Worm (Caenorhabditis elegans) whole organism, early embryonic: ENCODE results near the gene nyn-3.

Source experiments
- B0310.2 ChIP-seq: sonication (generic microtip); optimal IDR thresholded peaks from 2 replicates; lab custom pipeline; 2016; ENCODE audit warnings: mild to moderate bottlenecking, missing genetic modification characterization, missing compliant biosample characterization
- F13C5.2 ChIP-seq: sonication (generic microtip); optimal IDR thresholded peaks from 2 replicates; lab custom pipeline; 2017; ENCODE audit warnings: mild to moderate bottlenecking, missing genetic modification characterization, inconsistent platforms, missing compliant biosample characterization
- aly-1 ChIP-seq: sonication (generic microtip); optimal IDR thresholded peaks from 2 replicates; lab custom pipeline; 2016; ENCODE audit warnings: missing genetic modification characterization, missing compliant biosample characterization
- ama-1 ChIP-seq: fragments of 150-350 bp; optimal IDR thresholded peaks from 2 replicates; lab custom pipeline; 2014
- ceh-13 ChIP-seq: fragments of 200-800 bp; sonication (Bioruptor generic); optimal IDR thresholded peaks from 2 replicates; lab custom pipeline; 2018; ENCODE audit warnings: mild to moderate bottlenecking, missing genetic modification characterization, missing compliant biosample characterization
- ceh-36 ChIP-seq: sonication (generic microtip); optimal IDR thresholded peaks from 2 replicates; lab custom pipeline; 2016; ENCODE audit warnings: missing genetic modification characterization, inconsistent platforms, missing compliant biosample characterization
- ets-7 ChIP-seq: sonication (generic microtip); optimal IDR thresholded peaks from 2 replicates; lab custom pipeline; 2016; ENCODE audit warnings: missing genotype, missing genetic modification characterization, missing compliant biosample characterization
- flt-1 ChIP-seq: fragments of 200-800 bp; sonication (Bioruptor generic); IDR thresholded peaks from 2 replicates; pipeline ENCODE4 v1.3.6; 2022; ENCODE audit warnings: missing genetic modification characterization, missing compliant biosample characterization
- hmbx-1 ChIP-seq: sonication (generic microtip); optimal IDR thresholded peaks from 2 replicates; lab custom pipeline; 2016; ENCODE audit warnings: mild to moderate bottlenecking, missing genetic modification characterization, missing compliant biosample characterization
- hmg-4 ChIP-seq: fragments of 200-800 bp; sonication (Bioruptor generic); optimal IDR thresholded peaks from 2 replicates; lab custom pipeline; 2018; ENCODE audit warnings: mild to moderate bottlenecking, missing genetic modification characterization, missing compliant biosample characterization
- hnd-1 ChIP-seq: sonication (generic microtip); optimal IDR thresholded peaks from 2 replicates; lab custom pipeline; 2016; ENCODE audit warnings: missing genetic modification characterization, missing compliant biosample characterization
- pes-1 ChIP-seq: fragments of 200-800 bp; sonication (Bioruptor generic); IDR thresholded peaks from 2 replicates; pipeline ENCODE4 v1.3.6; 2022; ENCODE audit warnings: missing genetic modification reagents, missing genetic modification characterization, missing compliant biosample characterization
- scrt-1 ChIP-seq: fragments of 200-800 bp; sonication (Bioruptor generic); IDR thresholded peaks from 2 replicates; pipeline ENCODE4 v1.3.6; 2022; ENCODE audit warnings: missing genetic modification characterization, missing compliant biosample characterization
- sea-1 ChIP-seq: fragments of 200-800 bp; sonication (Bioruptor generic); conservative IDR thresholded peaks from 2 replicates; pipeline ENCODE4 v1.3.6; 2022; ENCODE audit warnings: missing genetic modification characterization, missing compliant biosample characterization
- tbx-11 ChIP-seq: fragments of 200-800 bp; sonication (Bioruptor generic); IDR thresholded peaks from 2 replicates; pipeline ENCODE4 v1.3.6; 2022; ENCODE audit warnings: missing genetic modification characterization, missing compliant biosample characterization
- tbx-37 ChIP-seq: fragments of 200-800 bp; sonication (Bioruptor generic); conservative IDR thresholded peaks from 2 replicates; pipeline ENCODE4 v1.3.6; 2022; ENCODE audit warnings: missing genetic modification reagents, missing genetic modification characterization, missing compliant biosample characterization
- tra-4 ChIP-seq: sonication (generic microtip); optimal IDR thresholded peaks from 2 replicates; lab custom pipeline; 2017; ENCODE audit warnings: missing genetic modification characterization, missing compliant biosample characterization

Gene nyn-3

ce11 chrII:6281903-6282302 is 10.5 kb downstream of the nyn-3 start:
- TF ChIP-seq scrt-1, result no peak
- TF ChIP-seq aly-1 (tag; lab: Kevin White, UChicago), result no peak
- no peak for TF ChIP-seq flt-1 (GFP tag; lab: Robert Waterston, UW)
- TF ChIP-seq ama-1, result no peak
- TF ChIP-seq hnd-1 (tag; lab: Kevin White, UChicago), result no peak
- no peak for TF ChIP-seq tbx-11 (GFP tag; lab: Robert Waterston, UW)
- no peak for TF ChIP-seq ceh-13 (GFP tag; lab: Kevin White, UChicago)
- TF ChIP-seq F13C5.2 (tag; lab: Kevin White, UChicago), result no peak
- TF ChIP-seq tbx-37, result no peak
- no peak for TF ChIP-seq pes-1 (GFP tag; lab: Robert Waterston, UW)
- no peak for TF ChIP-seq B0310.2 (tag; lab: Kevin White, UChicago)
- no peak for TF ChIP-seq tra-4 (tag; lab: Kevin White, UChicago)
- TF ChIP-seq sea-1, result no peak
- TF ChIP-seq ets-7 (tag; lab: Kevin White, UChicago), result no peak
- TF ChIP-seq hmbx-1 (tag; lab: Kevin White, UChicago), result no peak

DNA sequence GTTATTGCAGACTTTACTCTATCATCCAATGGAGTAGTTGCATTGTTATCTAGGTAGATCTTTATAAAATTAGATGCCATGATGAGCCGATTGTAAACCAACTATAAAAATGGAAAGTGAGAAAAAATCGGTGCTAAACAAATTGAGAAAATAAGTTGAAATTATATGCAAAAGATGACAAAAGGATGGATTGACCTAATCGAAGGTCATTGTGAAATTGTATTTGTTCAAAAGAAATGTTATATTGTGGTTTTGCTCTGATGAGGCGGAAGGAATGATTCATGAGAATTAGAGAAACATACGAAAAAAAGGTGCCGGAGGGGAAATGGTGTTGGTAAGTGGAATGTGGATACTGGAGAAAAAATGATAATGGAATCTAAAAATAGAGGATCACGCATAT is 11.4 kb downstream of the nyn-3 start, which contains the start of gene scly-1:
Gene scly-1, minus strand, starts transcription at position 101 of the 400 bp plus-strand sequence.
- no peak for TF ChIP-seq hnd-1 (tag; lab: Kevin White, UChicago)

DNA sequence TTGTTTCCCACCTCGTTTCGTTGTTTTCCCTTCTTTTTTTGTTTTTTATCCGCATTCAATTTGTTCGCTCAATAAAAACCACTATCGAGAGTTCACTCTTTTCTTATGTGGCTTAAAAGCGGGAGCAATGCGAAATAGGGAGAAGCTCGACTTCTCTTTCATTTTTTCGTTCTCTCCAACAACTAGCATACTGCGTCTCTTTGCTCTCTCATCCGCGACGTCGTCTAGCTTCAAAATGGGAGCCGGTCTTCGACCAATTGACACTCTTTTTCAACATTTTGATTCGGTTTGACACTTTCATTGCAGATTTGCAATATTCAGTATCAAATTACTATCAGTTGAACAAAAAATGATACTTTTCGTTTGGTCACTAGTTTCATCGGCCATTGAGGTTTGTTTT is 18.5 kb downstream of the nyn-3 start, which contains the start of gene bpl-1:
Gene bpl-1, plus strand, starts transcription at position 301 of the 400 bp plus-strand sequence.
- TF ChIP-seq hmg-4 (GFP tag; lab: Kevin White, UChicago), result no peak
- TF ChIP-seq tra-4 (tag; lab: Kevin White, UChicago), result no peak
- no peak for TF ChIP-seq pes-1 (GFP tag; lab: Robert Waterston, UW)
- no peak for TF ChIP-seq ets-7 (tag; lab: Kevin White, UChicago)

- 0 out of 2 replicates have a peak, but pooled peaks have one; percentile 23 for TF ChIP-seq tbx-11 (GFP tag; lab: Robert Waterston, UW)
- no peak for TF ChIP-seq aly-1 (tag; lab: Kevin White, UChicago)
- peak; percentile 28 for TF ChIP-seq F13C5.2 (tag; lab: Kevin White, UChicago)
- peak; percentile 47 for TF ChIP-seq ceh-36
- TF ChIP-seq scrt-1, result peak; percentile 73; the same call in 1 of the 2 replicates
- TF ChIP-seq pes-1 (GFP tag; lab: Robert Waterston, UW), result no peak; the same call in 1 of the 2 replicates
- peak; percentile 51; the same call in 1 of the 2 replicates for TF ChIP-seq tbx-37
- TF ChIP-seq flt-1 (GFP tag; lab: Robert Waterston, UW), result peak; percentile 23; the same call in 1 of the 2 replicates
- TF ChIP-seq ceh-13 (GFP tag; lab: Kevin White, UChicago), result no peak
These were observed 22.5 kb downstream of the nyn-3 start, which contains the start of gene F13H8.2 for ce11 chrII:6269805-6270414. TSS of gene F13H8.2 (plus strand) at chrII:6270364.

DNA sequence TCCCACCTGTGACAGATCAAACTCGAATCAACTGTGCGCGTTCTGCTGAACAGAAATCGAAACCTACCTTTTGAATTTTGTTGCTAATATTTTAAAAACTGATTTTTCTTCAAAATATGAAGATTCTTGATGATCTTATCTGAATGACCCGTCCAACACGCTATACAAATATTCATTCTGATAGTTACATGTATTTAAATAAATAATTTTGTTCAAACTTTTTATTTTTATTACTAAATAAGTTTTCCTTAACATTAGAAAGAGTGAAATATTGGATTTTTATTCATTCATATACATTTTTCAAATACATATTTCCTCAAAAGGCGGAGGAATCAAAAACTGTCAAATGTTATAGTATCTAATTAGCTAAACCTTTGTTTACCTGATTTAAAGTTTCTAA is 24.4 kb downstream of the nyn-3 start, which contains the start of gene F13H8.8:
Gene F13H8.8, minus strand, starts transcription at position 101 of the 400 bp plus-strand sequence.
- TF ChIP-seq tbx-37, result no peak
- TF ChIP-seq pes-1 (GFP tag; lab: Robert Waterston, UW), result no peak
- no peak for TF ChIP-seq F13C5.2 (tag; lab: Kevin White, UChicago)
- no peak for TF ChIP-seq hmg-4 (GFP tag; lab: Kevin White, UChicago)
- TF ChIP-seq ets-7 (tag; lab: Kevin White, UChicago), result no peak
- no peak for TF ChIP-seq ceh-13 (GFP tag; lab: Kevin White, UChicago)

ce11 chrII:6263685-6264084 is 28.7 kb downstream of the nyn-3 start, which contains the start of gene F13H8.3:
TSS of gene F13H8.3 (plus strand) at chrII:6263985.
- TF ChIP-seq hnd-1 (tag; lab: Kevin White, UChicago), result no peak
- TF ChIP-seq ceh-13 (GFP tag; lab: Kevin White, UChicago), result no peak
- TF ChIP-seq B0310.2 (tag; lab: Kevin White, UChicago), result no peak
- no peak for TF ChIP-seq pes-1 (GFP tag; lab: Robert Waterston, UW)
- TF ChIP-seq tbx-37, result no peak
- no peak for TF ChIP-seq tra-4 (tag; lab: Kevin White, UChicago)

- TF ChIP-seq ceh-36 (no peak), tra-4 (tag; lab: Kevin White, UChicago) (no peak), hnd-1 (tag; lab: Kevin White, UChicago) (no peak)
These were observed 30.2 kb downstream of the nyn-3 start, which contains the start of gene F13H8.12 for ce11 chrII:6262222-6262621. TSS of gene F13H8.12 (plus strand) at chrII:6262522.

DNA sequence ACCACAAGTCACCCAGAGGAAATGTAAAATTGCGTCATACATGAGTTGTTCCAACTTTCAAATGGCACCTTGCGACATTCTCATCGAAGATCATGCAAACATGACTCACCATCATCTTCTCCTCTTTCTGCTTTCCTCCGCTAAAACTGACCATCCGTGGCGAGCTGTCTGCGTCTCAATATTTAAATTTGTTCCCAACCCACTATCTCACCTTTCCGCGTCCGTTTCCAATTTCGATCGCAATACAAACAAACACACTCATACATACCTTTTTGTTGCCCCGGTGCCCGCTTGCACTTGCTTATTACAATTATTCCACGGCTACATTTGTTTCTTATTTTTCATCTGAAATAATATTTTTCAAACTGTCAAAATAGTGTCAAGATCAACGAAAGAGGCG is 31.7 kb downstream of the nyn-3 start, which contains the start of gene nmgp-1:
Gene nmgp-1, plus strand, starts transcription at position 174 of the 400 bp plus-strand sequence.
- TF ChIP-seq ceh-13 (GFP tag; lab: Kevin White, UChicago), result no peak
- TF ChIP-seq hmbx-1 (tag; lab: Kevin White, UChicago), result no peak
- no peak for TF ChIP-seq B0310.2 (tag; lab: Kevin White, UChicago)
- no peak for TF ChIP-seq hnd-1 (tag; lab: Kevin White, UChicago)
- no peak for TF ChIP-seq ets-7 (tag; lab: Kevin White, UChicago)
- no peak for TF ChIP-seq pes-1 (GFP tag; lab: Robert Waterston, UW)
- TF ChIP-seq flt-1 (GFP tag; lab: Robert Waterston, UW), result no peak
- no peak for TF ChIP-seq scrt-1
- TF ChIP-seq ama-1, result no peak
- TF ChIP-seq tbx-11 (GFP tag; lab: Robert Waterston, UW), result no peak
- TF ChIP-seq tra-4 (tag; lab: Kevin White, UChicago), result no peak
- TF ChIP-seq F13C5.2 (tag; lab: Kevin White, UChicago), result no peak
- no peak for TF ChIP-seq ceh-36
- no peak for TF ChIP-seq tbx-37
- TF ChIP-seq sea-1, result no peak
- TF ChIP-seq hmg-4 (GFP tag; lab: Kevin White, UChicago), result no peak
- no peak for TF ChIP-seq aly-1 (tag; lab: Kevin White, UChicago)
